Worm (Caenorhabditis elegans) whole organism, L2 larva: ENCODE measurements around the gene ugt-55.

ENCODE experiments used
- C34F6.9 ChIP-seq: fragments of 150-350 bp; optimal IDR thresholded peaks from 2 replicates; lab custom pipeline; 2014; ENCODE audit warnings: missing biosample characterization, missing genetic modification characterization
- aly-2 ChIP-seq: fragments of 150-350 bp; optimal IDR thresholded peaks from 2 replicates; lab custom pipeline; 2014; ENCODE audit warnings: missing biosample characterization, missing genetic modification characterization
- ama-1 ChIP-seq: fragments of 150-350 bp; optimal IDR thresholded peaks from 2 replicates; lab custom pipeline; 2018; ENCODE audit warnings: inconsistent platforms
- ceh-16 ChIP-seq: fragments of 150-350 bp; optimal IDR thresholded peaks from 2 replicates; lab custom pipeline; 2014; ENCODE audit warnings: missing biosample characterization, missing genetic modification characterization
- crh-2 ChIP-seq: sonication (generic microtip); optimal IDR thresholded peaks from 2 replicates; lab custom pipeline; 2017; ENCODE audit warnings: missing biosample characterization, missing genetic modification characterization
- egl-27 ChIP-seq: sonication (generic microtip); optimal IDR thresholded peaks from 3 replicates; lab custom pipeline; 2017; ENCODE audit warnings: missing biosample characterization, missing genetic modification reagents, missing genetic modification characterization
- elt-1 ChIP-seq: fragments of 150-350 bp; optimal IDR thresholded peaks from 2 replicates; lab custom pipeline; 2014; ENCODE audit warnings: missing biosample characterization, missing genetic modification characterization
- nhr-25 ChIP-seq: fragments of 150-350 bp; sonication (generic microtip); optimal IDR thresholded peaks from 3 replicates; lab custom pipeline; 2014; ENCODE audit warnings: missing biosample characterization, missing genetic modification characterization
- sma-9 ChIP-seq, 2 experiments: fragments of 150-350 bp in 1 of 2; sonication (generic microtip) in 1 of 2; optimal IDR thresholded peaks; 2 replicates each; lab custom pipeline; 2014 to 2016; ENCODE audit warnings: missing genetic modification characterization in 2 of 2, mild to moderate bottlenecking in 1 of 2, missing biosample characterization in 1 of 2, missing compliant biosample characterization in 1 of 2, missing genetic modification reagents in 1 of 2, moderate library complexity in 1 of 2
- unc-62 ChIP-seq: fragments of 150-350 bp; optimal IDR thresholded peaks from 2 replicates; lab custom pipeline; 2014; ENCODE audit warnings: missing biosample characterization, missing genetic modification reagents, missing genetic modification characterization

ce11 chrV:12256398-12256797, at the start of gene ugt-55:
- TF ChIP-seq elt-1 (tag; lab: Kevin White, UChicago) (no peak), crh-2 (tag; lab: Kevin White, UChicago) (no peak), sma-9 (GFP tag; optimal IDR thresholded peaks at IDR 0.05; lab: Kevin White, UChicago) (no peak), sma-9 (tag; optimal IDR thresholded peaks at IDR 0.05; lab: Kevin White, UChicago) (no peak), C34F6.9 (tag; lab: Kevin White, UChicago) (no peak), ceh-16 (tag; lab: Kevin White, UChicago) (no peak), ama-1 (lab: Kevin White, UChicago) (no peak), unc-62 (GFP tag; lab: Kevin White, UChicago) (no peak), aly-2 (no peak), nhr-25 (tag; lab: Kevin White, UChicago) (no peak), egl-27 (tag; lab: Kevin White, UChicago) (no peak)
